Worm (Caenorhabditis elegans) whole organism, late embryonic: Measurements from ENCODE around the gene ins-15.

Experiments
- K09A11.1 ChIP-seq: sonication (generic microtip); optimal IDR thresholded peaks from 2 replicates; lab custom pipeline; 2017; ENCODE audit warnings: antibody characterized with exemption, mild to moderate bottlenecking, missing genetic modification characterization, missing compliant biosample characterization; ENCODE audit not compliant: insufficient read depth
- ceh-18 ChIP-seq: sonication (generic microtip); optimal IDR thresholded peaks from 2 replicates; lab custom pipeline; 2016; ENCODE audit warnings: missing genetic modification characterization, missing compliant biosample characterization
- ceh-19 ChIP-seq: fragments of 200-800 bp; sonication (Bioruptor generic); optimal IDR thresholded peaks from 2 replicates; lab custom pipeline; 2018; ENCODE audit warnings: mild to moderate bottlenecking, missing genetic modification characterization, missing compliant biosample characterization
- ceh-48 ChIP-seq: sonication (generic microtip); optimal IDR thresholded peaks from 2 replicates; lab custom pipeline; 2016; ENCODE audit warnings: missing genetic modification characterization, inconsistent platforms, missing compliant biosample characterization
- ceh-6 ChIP-seq: fragments of 200-800 bp; sonication (Bioruptor generic); optimal IDR thresholded peaks from 2 replicates; lab custom pipeline; 2018; ENCODE audit warnings: mild to moderate bottlenecking, missing genetic modification characterization, missing compliant biosample characterization
- ceh-9 ChIP-seq: sonication (generic microtip); optimal IDR thresholded peaks from 2 replicates; lab custom pipeline; 2016; ENCODE audit warnings: mild to moderate bottlenecking, missing genetic modification characterization, inconsistent platforms, missing compliant biosample characterization
- che-1 ChIP-seq: sonication (generic microtip); optimal IDR thresholded peaks from 2 replicates; lab custom pipeline; 2016; ENCODE audit warnings: mild to moderate bottlenecking, missing genetic modification characterization, missing compliant biosample characterization
- dve-1 ChIP-seq: sonication (generic microtip); optimal IDR thresholded peaks from 2 replicates; lab custom pipeline; 2017; ENCODE audit warnings: antibody characterized with exemption, mild to moderate bottlenecking, missing genetic modification characterization, missing compliant biosample characterization
- elt-2 ChIP-seq: sonication (generic microtip); optimal IDR thresholded peaks from 2 replicates; lab custom pipeline; 2016; ENCODE audit warnings: missing genetic modification reagents, missing genetic modification characterization, missing compliant biosample characterization
- fkh-10 ChIP-seq: fragments of 150-350 bp; optimal IDR thresholded peaks from 2 replicates; lab custom pipeline; 2014; ENCODE audit warnings: missing biosample characterization, missing genetic modification reagents, missing genetic modification characterization
- gmeb-2 ChIP-seq: sonication (generic microtip); optimal IDR thresholded peaks from 2 replicates; lab custom pipeline; 2016; ENCODE audit warnings: missing genetic modification characterization, inconsistent platforms, missing compliant biosample characterization
- hlh-15 ChIP-seq: sonication (generic microtip); optimal IDR thresholded peaks from 2 replicates; lab custom pipeline; 2016; ENCODE audit warnings: missing genetic modification characterization, missing compliant biosample characterization
- hlh-6 ChIP-seq: sonication (generic microtip); optimal IDR thresholded peaks from 2 replicates; lab custom pipeline; 2016; ENCODE audit warnings: missing genotype, missing genetic modification characterization, missing compliant biosample characterization
- mec-3 ChIP-seq: sonication (generic microtip); optimal IDR thresholded peaks from 2 replicates; lab custom pipeline; 2016; ENCODE audit warnings: borderline replicate concordance, missing genetic modification characterization, missing compliant biosample characterization
- nfya-1 ChIP-seq: sonication (generic microtip); optimal IDR thresholded peaks from 2 replicates; lab custom pipeline; 2017; ENCODE audit warnings: missing genetic modification characterization, mild to moderate bottlenecking, missing compliant biosample characterization, antibody characterized with exemption, moderate library complexity
- nhr-232 ChIP-seq: sonication (generic microtip); optimal IDR thresholded peaks from 2 replicates; lab custom pipeline; 2016; ENCODE audit warnings: missing genetic modification characterization, missing compliant biosample characterization
- pag-3 ChIP-seq: sonication (generic microtip); optimal IDR thresholded peaks from 2 replicates; lab custom pipeline; 2016; ENCODE audit warnings: missing compliant biosample characterization, missing genetic modification characterization, borderline replicate concordance
- pat-9 ChIP-seq: fragments of 200-800 bp; sonication (Bioruptor generic); optimal IDR thresholded peaks from 2 replicates; lab custom pipeline; 2018; ENCODE audit warnings: mild to moderate bottlenecking, missing genetic modification characterization, moderate library complexity, missing compliant biosample characterization
- pax-1 ChIP-seq: fragments of 150-350 bp; optimal IDR thresholded peaks from 2 replicates; lab custom pipeline; 2014; ENCODE audit warnings: missing biosample characterization, missing genetic modification characterization
- pha-4 ChIP-seq: fragments of 150-350 bp; optimal IDR thresholded peaks from 2 replicates; lab custom pipeline; 2018; ENCODE audit warnings: missing biosample characterization, missing genetic modification reagents, missing genetic modification characterization
- ref-2 ChIP-seq: sonication (generic microtip); optimal IDR thresholded peaks from 2 replicates; lab custom pipeline; 2016; ENCODE audit warnings: missing genetic modification characterization, missing compliant biosample characterization
- rnt-1 ChIP-seq: sonication (generic microtip); optimal IDR thresholded peaks from 2 replicates; lab custom pipeline; 2016; ENCODE audit warnings: missing genetic modification characterization, missing compliant biosample characterization
- sox-4 ChIP-seq: sonication (generic microtip); optimal IDR thresholded peaks from 2 replicates; lab custom pipeline; 2017; ENCODE audit warnings: mild to moderate bottlenecking, missing genetic modification characterization, inconsistent platforms, missing compliant biosample characterization
- tbx-7 ChIP-seq: sonication (generic microtip); optimal IDR thresholded peaks from 2 replicates; lab custom pipeline; 2016; ENCODE audit warnings: missing genotype, missing genetic modification characterization, missing compliant biosample characterization
- unc-3 ChIP-seq, 2 experiments: fragments of 200-800 bp in 1 of 2; sonication (Bioruptor generic) in 1 of 2; sonication (generic microtip) in 1 of 2; conservative IDR thresholded peaks in 1 of 2; optimal IDR thresholded peaks in 1 of 2; 2 replicates each; pipeline versions ENCODE4 v1.3.6 to Lab custom; 2016 to 2022; ENCODE audit warnings: missing compliant biosample characterization in 2 of 2, missing genetic modification characterization in 2 of 2, missing genetic modification reagents in 1 of 2
- unc-55 ChIP-seq: sonication (generic microtip); optimal IDR thresholded peaks from 2 replicates; lab custom pipeline; 2017; ENCODE audit warnings: missing biosample characterization, missing genetic modification reagents, missing genetic modification characterization
- ztf-16 ChIP-seq: sonication (generic microtip); optimal IDR thresholded peaks from 2 replicates; lab custom pipeline; 2017; ENCODE audit warnings: missing genetic modification characterization, missing compliant biosample characterization

Gene ins-15

DNA sequence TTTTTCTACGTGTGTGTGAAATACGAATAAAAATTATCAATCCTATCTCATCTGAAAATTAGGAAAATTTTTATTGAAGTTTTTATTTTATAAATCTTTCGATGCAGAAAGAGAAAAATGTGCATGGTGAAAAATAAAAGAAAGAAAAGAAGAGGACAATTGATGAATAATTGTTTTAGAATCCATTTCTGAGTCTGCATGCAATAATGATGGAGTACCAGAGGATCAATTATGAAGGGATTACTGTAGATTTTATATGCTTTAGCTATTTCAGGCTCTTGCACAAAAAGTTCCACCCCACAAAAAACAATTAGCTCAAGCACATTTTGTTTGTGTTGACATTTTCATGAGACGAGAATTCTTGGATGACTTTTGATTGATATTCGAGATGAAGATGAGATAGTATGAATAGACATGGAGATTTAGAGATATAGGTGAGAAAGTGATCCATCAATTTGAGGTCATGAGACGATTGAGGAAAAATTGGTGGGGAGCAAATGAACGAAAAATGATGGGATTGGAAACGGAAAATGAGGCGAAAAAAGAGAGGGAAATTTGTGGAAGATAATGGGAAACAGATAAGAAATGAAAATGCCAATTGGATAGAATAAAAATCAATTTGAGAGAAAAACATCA, 38.8 kb downstream of the ins-15 start, which contains the start of gene rpy-1:
Gene rpy-1 (minus strand): TSS at position 51 of the 636 bp plus-strand sequence.
- TF ChIP-seq mec-3 (no peak), pax-1 (tag; lab: Kevin White, UChicago) (no peak), unc-3 (GFP tag; conservative IDR thresholded peaks at IDR 0.05; lab: Robert Waterston, UW) (no peak), unc-3 (tag; optimal IDR thresholded peaks at IDR 0.05; lab: Kevin White, UChicago) (no peak), ceh-18 (peak; percentile 19), ceh-48 (tag; lab: Kevin White, UChicago) (no peak), K09A11.1 (no peak), nfya-1 (tag; lab: Kevin White, UChicago) (no peak), ceh-9 (no peak), ceh-6 (GFP tag; lab: Kevin White, UChicago) (no peak), ceh-19 (GFP tag; lab: Kevin White, UChicago) (no peak), hlh-6 (tag; lab: Kevin White, UChicago) (no peak), elt-2 (no peak), unc-55 (GFP tag; lab: Kevin White, UChicago) (peak; percentile 66), dve-1 (tag; lab: Kevin White, UChicago) (no peak)

DNA sequence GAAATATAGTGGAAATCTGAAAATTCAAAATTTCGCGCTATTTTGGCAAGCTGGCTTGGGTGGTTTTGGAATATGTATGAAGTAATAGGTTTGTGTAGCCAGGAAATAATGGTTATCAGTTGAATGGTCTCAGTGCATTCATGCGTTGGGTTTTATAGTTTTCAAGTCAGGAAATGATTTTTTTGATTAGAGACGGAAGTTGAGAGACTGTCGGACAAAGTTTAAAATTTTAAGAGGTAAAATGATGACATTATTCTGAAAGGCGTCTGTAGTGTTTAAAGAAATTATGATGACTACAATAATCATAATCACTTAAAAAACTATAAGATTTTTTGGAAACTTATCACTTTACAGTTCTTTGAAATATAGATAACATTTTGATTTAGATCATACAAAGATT, 43.1 kb downstream of the ins-15 start, which contains the start of gene C18H9.6:
Gene C18H9.6 (minus strand): TSS at position 129 of the 400 bp plus-strand sequence.
- TF ChIP-seq fkh-10 (GFP tag; lab: Kevin White, UChicago) = no peak
- TF ChIP-seq rnt-1 = no peak
- no peak for TF ChIP-seq sox-4
- no peak for TF ChIP-seq dve-1 (tag; lab: Kevin White, UChicago)
- TF ChIP-seq pag-3 (tag; lab: Kevin White, UChicago) = no peak
- TF ChIP-seq hlh-6 (tag; lab: Kevin White, UChicago) = no peak
- TF ChIP-seq pha-4 (tag; lab: Kevin White, UChicago) = no peak
- TF ChIP-seq pat-9 = no peak
- TF ChIP-seq hlh-15 (tag; lab: Kevin White, UChicago) = no peak

DNA sequence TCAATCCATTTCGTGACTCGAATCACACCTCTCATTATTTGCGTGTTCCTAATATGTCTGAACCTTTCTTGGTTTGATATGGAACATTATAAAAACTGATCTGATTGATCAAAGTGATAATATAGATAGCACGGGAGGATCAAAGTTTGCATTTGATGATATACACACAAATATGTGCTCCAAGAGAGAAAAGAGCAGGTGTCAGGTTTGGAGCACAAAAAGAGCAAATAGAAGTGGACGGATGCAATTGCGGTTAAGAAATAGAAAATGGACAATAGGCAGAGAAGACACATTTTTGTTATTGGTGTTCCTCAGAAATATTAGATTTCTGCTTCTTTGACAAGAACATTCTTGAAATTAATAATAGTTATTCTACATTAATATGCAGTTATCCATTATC, 45.8 kb downstream of the ins-15 start, which contains the start of gene C18H9.1:
Gene C18H9.1 (plus strand): TSS at position 301 of the 400 bp plus-strand sequence.
- TF ChIP-seq ref-2 (no peak), che-1 (tag; lab: Kevin White, UChicago) (no peak), nhr-232 (tag; lab: Kevin White, UChicago) (no peak)

DNA sequence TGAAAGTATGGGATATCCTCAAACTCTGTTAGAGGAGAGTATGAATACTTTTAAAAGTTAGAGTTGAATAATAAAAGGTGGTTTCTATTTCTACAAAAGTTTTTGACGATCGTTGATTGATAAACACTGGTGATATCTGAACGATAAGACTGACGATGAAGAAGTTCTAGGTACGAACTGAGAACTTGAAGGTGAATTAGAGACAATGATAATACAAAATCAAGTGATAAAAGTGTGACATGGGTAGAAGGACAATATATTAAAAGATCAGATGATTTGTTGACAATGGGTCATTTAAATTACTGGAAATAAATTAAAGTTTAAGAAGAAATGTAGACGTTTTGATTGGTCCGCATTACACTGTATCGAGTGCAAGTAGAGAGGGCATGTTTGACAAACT, 49.2 kb downstream of the ins-15 start, which contains the start of gene C18H9.5:
Gene C18H9.5 (minus strand): TSS at position 179 of the 400 bp plus-strand sequence.
- TF ChIP-seq tbx-7 (tag; lab: Kevin White, UChicago) (no peak), ztf-16 (tag; lab: Kevin White, UChicago) (no peak), gmeb-2 (tag; lab: Kevin White, UChicago) (no peak), ceh-19 (GFP tag; lab: Kevin White, UChicago) (no peak)
- TF ChIP-seq, all 69 proteins: peak for 0
